Worm (Caenorhabditis elegans): ENCODE results near the gene T23F11.2.

ce11 chrIII:4665272-4665671, 10.0 kb upstream of the T23F11.2 start, which contains the start of gene T23F11.4:
- TF ChIP-seq dpl-1 (GFP tag; optimal IDR thresholded peaks at IDR 0.05), result no peak
- no peak for TF ChIP-seq unc-62 (GFP tag; optimal IDR thresholded peaks at IDR 0.05)
- TF ChIP-seq zip-4 (GFP tag; optimal IDR thresholded peaks at IDR 0.05), result no peak
- TF ChIP-seq ztf-11 (tag; optimal IDR thresholded peaks at IDR 0.05), result no peak
- no peak for TF ChIP-seq elt-2 (tag; optimal IDR thresholded peaks at IDR 0.05)
- TF ChIP-seq mdl-1 (tag; optimal IDR thresholded peaks at IDR 0.05), result no peak
- TF ChIP-seq nhr-237 (tag; optimal IDR thresholded peaks at IDR 0.05), result no peak
- no peak for TF ChIP-seq ama-1 (optimal IDR thresholded peaks at IDR 0.05)
- no peak for TF ChIP-seq nhr-20 (tag; optimal IDR thresholded peaks at IDR 0.05)
- no peak for TF ChIP-seq irx-1 (tag; optimal IDR thresholded peaks at IDR 0.05)
- TF ChIP-seq elt-3 (tag; optimal IDR thresholded peaks at IDR 0.05), result no peak
- no peak for TF ChIP-seq nhr-19 (GFP tag; conservative IDR thresholded peaks at IDR 0.05)

Data from whole organism, L1 larva.